Worm (Caenorhabditis elegans): Measurements from ENCODE around the gene T23F4.2.
A peak's percentile ranks its signal among the peaks of the same experiment; 100 is the strongest.

Gene T23F4.2

DNA sequence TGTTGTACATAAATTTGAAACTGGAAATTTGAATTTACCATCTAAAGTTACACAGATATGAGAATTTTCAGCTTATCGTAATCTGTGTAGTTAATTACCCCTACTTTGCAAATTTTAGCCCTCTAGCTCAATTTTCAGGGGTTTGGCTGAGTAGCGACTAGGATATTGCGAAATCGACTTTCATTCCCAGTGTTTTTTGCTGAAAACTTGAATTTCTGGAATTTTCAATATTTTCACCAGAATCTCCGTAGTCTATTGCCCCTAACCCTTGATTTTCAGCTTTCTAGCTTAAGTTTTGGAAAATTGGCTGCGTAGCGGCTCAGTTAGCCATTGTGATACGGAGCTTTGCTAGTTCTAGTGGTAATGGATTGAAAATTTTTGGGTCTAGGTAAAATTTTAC is 6.2 kb upstream of the T23F4.2 start:
- TF ChIP-seq zip-2 (tag; optimal IDR thresholded peaks at IDR 0.05) (no peak), zfp-2 (tag; optimal IDR thresholded peaks at IDR 0.05) (peak; percentile 59), aha-1 (tag) (peak; percentile 77), snpc-4 (tag; optimal IDR thresholded peaks at IDR 0.05) (no peak)

DNA sequence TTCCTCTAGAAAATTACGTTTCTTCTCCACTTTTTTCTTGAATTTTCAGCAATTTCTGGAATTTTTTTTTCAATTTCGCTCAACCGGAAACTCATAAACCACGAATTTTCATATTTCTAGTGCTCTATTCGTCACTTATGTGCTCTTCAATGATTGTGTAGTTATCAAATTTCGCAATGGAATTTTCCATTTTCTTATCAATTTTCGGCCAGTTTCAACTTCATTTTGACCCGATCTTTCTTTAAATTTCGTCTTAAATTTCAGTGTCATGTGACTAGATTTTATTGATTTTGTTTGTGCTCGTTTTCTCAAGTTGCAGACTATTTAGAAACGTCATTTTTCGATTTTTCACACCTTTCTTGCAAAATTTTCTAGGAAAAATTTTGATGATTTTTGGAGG is 3.7 kb upstream of the T23F4.2 start:
- TF ChIP-seq nhr-76 (tag; optimal IDR thresholded peaks at IDR 0.05) (no peak), Y48G9A.11 (GFP tag; IDR thresholded peaks at IDR 0.05) (no peak), aly-2 (tag; optimal IDR thresholded peaks at IDR 0.05) (no peak), php-3 (GFP tag; IDR thresholded peaks at IDR 0.05) (0 out of 2 replicates have a peak, but pooled peaks have one; percentile 44), dve-1 (tag; optimal IDR thresholded peaks at IDR 0.05; ENCODE audit: insufficient read depth) (peak; percentile 30), F26F4.8 (GFP tag; conservative IDR thresholded peaks at IDR 0.05) (no peak), lin-15B (tag; optimal IDR thresholded peaks at IDR 0.05) (no peak), zip-2 (tag; optimal IDR thresholded peaks at IDR 0.05) (no peak), dmd-6 (GFP tag; IDR thresholded peaks at IDR 0.05) (peak; percentile 65; the same call in 1 of the 2 replicates), pqm-1 (tag; optimal IDR thresholded peaks at IDR 0.05) (peak; percentile 70), skn-1 (tag; optimal IDR thresholded peaks at IDR 0.05) (no peak), ceh-44 (GFP tag; IDR thresholded peaks at IDR 0.05) (no peak), attf-4 (tag; optimal IDR thresholded peaks at IDR 0.05) (no peak), lin-13 (GFP tag; optimal IDR thresholded peaks at IDR 0.05) (no peak), daf-16 (GFP tag; optimal IDR thresholded peaks at IDR 0.05) (no peak), daf-16 (tag; optimal IDR thresholded peaks at IDR 0.05) (peak; percentile 42), lin-1 (GFP tag; IDR thresholded peaks at IDR 0.05) (no peak), hlh-11 (tag; optimal IDR thresholded peaks at IDR 0.05) (peak; percentile 31), set-16 (GFP tag; IDR thresholded peaks at IDR 0.05) (no peak), daf-12 (tag; optimal IDR thresholded peaks at IDR 0.05) (no peak), nhr-28 (tag; optimal IDR thresholded peaks at IDR 0.05) (peak; percentile 69)

ce11 chrII:1170842-1171241 is 7.5 kb downstream of the T23F4.2 start:
- TF ChIP-seq aha-1 (tag) (no peak), set-16 (GFP tag; IDR thresholded peaks at IDR 0.05) (no peak), lin-39 (tag; optimal IDR thresholded peaks at IDR 0.05) (no peak), unc-62 (GFP tag; optimal IDR thresholded peaks at IDR 0.05 in 1 of 2) (peak in 1 of 2 experiments; percentile 94), unc-62 (tag; optimal IDR thresholded peaks at IDR 0.05) (no peak), ztf-11 (tag; optimal IDR thresholded peaks at IDR 0.05) (no peak), nhr-77 (tag; optimal IDR thresholded peaks at IDR 0.05) (no peak)

- TF ChIP-seq nhr-28 (tag; optimal IDR thresholded peaks at IDR 0.05) (peak; percentile 62), dmd-6 (GFP tag; IDR thresholded peaks at IDR 0.05) (0 out of 2 replicates have a peak, but pooled peaks have one; percentile 26), mdl-1 (tag; optimal IDR thresholded peaks at IDR 0.05) (no peak), php-3 (GFP tag; IDR thresholded peaks at IDR 0.05) (0 out of 2 replicates have a peak, but pooled peaks have one; percentile 26), pqm-1 (tag; optimal IDR thresholded peaks at IDR 0.05) (peak; percentile 62), daf-16 (GFP tag; optimal IDR thresholded peaks at IDR 0.05) (no peak), daf-16 (tag; optimal IDR thresholded peaks at IDR 0.05) (peak; percentile 85), lin-1 (GFP tag; IDR thresholded peaks at IDR 0.05) (no peak)
Observed at ce11 chrII:1172080-1172575, 8.8 kb downstream of the T23F4.2 start, which contains the start of gene dlhd-1. Gene dlhd-1 (minus strand): TSS chrII:1172130.

DNA sequence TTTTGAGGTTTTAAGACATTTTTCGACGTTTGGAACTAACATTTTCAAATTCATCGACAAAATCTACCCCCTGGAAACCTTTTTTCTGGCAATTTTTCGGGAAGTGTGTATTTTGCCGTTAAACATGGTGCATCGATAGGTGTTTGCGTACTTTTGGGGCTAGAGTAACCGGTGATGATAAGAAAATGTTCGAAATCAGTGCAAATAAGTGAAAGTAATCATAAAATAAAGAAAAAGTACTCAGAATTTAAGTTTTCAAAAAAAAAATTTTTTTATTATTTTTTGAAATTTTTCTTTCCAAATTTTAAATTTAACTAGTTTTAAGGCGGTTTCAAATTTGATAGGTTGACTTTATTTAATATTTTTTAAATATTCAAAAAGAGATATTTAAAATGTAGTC is 15.8 kb downstream of the T23F4.2 start, which contains the start of gene nas-27:
TSS of gene nas-27 (minus strand) at position 101 of the 400 bp plus-strand sequence.
- TF ChIP-seq Y5F2A.4 (GFP tag; optimal IDR thresholded peaks at IDR 0.05) (no peak), madf-9 (GFP tag; conservative IDR thresholded peaks at IDR 0.05) (no peak), R02D3.7 (tag; optimal IDR thresholded peaks at IDR 0.05) (no peak), snpc-1.2 (GFP tag; IDR thresholded peaks at IDR 0.05) (no peak), tra-1 (GFP tag; IDR thresholded peaks at IDR 0.05) (no peak), T20F7.1 (GFP tag; optimal IDR thresholded peaks at IDR 0.05) (no peak), pha-4 (GFP tag; IDR thresholded peaks at IDR 0.05) (no peak), pha-4 (tag; optimal IDR thresholded peaks at IDR 0.05) (no peak), skn-1 (tag; optimal IDR thresholded peaks at IDR 0.05) (no peak), daf-12 (tag; optimal IDR thresholded peaks at IDR 0.05) (no peak), zfp-3 (GFP tag; conservative IDR thresholded peaks at IDR 0.05) (no peak), F49E8.2 (tag; optimal IDR thresholded peaks at IDR 0.05; ENCODE audit: borderline replicate concordance) (no peak), aly-2 (tag; optimal IDR thresholded peaks at IDR 0.05) (no peak), zip-11 (GFP tag; IDR thresholded peaks at IDR 0.05) (no peak), lin-15B (tag; optimal IDR thresholded peaks at IDR 0.05) (no peak), dpl-1 (GFP tag; optimal IDR thresholded peaks at IDR 0.05) (no peak)
